Worm (Caenorhabditis elegans): Measurements from ENCODE around the gene pad-2.
A peak's percentile ranks its signal among the peaks of the same experiment; 100 is the strongest.

The pad-2 gene

ce11 chrIII:10320788-10321187 is 41.9 kb downstream of the pad-2 start, which contains the start of gene sas-7:
Gene sas-7 (plus strand): TSS chrIII:10321019.
- TF ChIP-seq F37B4.10 (GFP tag; IDR thresholded peaks at IDR 0.05) (no peak), mxl-1 (tag; optimal IDR thresholded peaks at IDR 0.05) (no peak), somi-1 (GFP tag; optimal IDR thresholded peaks at IDR 0.05) (no peak), xnd-1 (tag; optimal IDR thresholded peaks at IDR 0.05) (no peak), attf-5 (GFP tag; optimal IDR thresholded peaks at IDR 0.05) (no peak), ZK185.1 (tag; optimal IDR thresholded peaks at IDR 0.05; ENCODE audit: poor library complexity, severe bottlenecking) (no peak), hmg-20 (GFP tag; IDR thresholded peaks at IDR 0.05) (no peak), cebp-2 (GFP tag; IDR thresholded peaks at IDR 0.05) (no peak), let-607 (tag; optimal IDR thresholded peaks at IDR 0.05) (no peak), nhr-90 (tag; optimal IDR thresholded peaks at IDR 0.05) (no peak), chd-7 (tag; optimal IDR thresholded peaks at IDR 0.05) (no peak), egl-18 (GFP tag; IDR thresholded peaks at IDR 0.05) (no peak), nhr-27 (tag; optimal IDR thresholded peaks at IDR 0.05) (no peak), Y67H2A.10 (GFP tag; conservative IDR thresholded peaks at IDR 0.05) (no peak), attf-3 (GFP tag; conservative IDR thresholded peaks at IDR 0.05) (no peak), tbx-9 (tag; optimal IDR thresholded peaks at IDR 0.05; ENCODE audit: borderline replicate concordance) (no peak), sptf-2 (GFP tag; optimal IDR thresholded peaks at IDR 0.05) (no peak), lsy-27 (tag; optimal IDR thresholded peaks at IDR 0.05; ENCODE audit: borderline replicate concordance, insufficient read depth) (no peak)

ce11 chrIII:10326327-10326726 is 47.4 kb downstream of the pad-2 start:
- TF ChIP-seq egrh-3 (GFP tag; IDR thresholded peaks at IDR 0.05): peak; percentile 26; the same call in 1 of the 2 replicates
- peak; percentile 83 for TF ChIP-seq zfh-2 (GFP tag; conservative IDR thresholded peaks at IDR 0.05)
- 0 out of 2 replicates have a peak, but pooled peaks have one; percentile 20 for TF ChIP-seq nfyb-1 (GFP tag; IDR thresholded peaks at IDR 0.05)
- TF ChIP-seq ceh-58 (GFP tag; IDR thresholded peaks at IDR 0.05): no peak

ce11 chrIII:10328565-10329541 is 49.9 kb downstream of the pad-2 start:
- TF ChIP-seq attf-3 (GFP tag; conservative IDR thresholded peaks at IDR 0.05): no peak
- no peak for TF ChIP-seq ceh-40 (GFP tag; IDR thresholded peaks at IDR 0.05)
- no peak for TF ChIP-seq F23B12.7 (tag; optimal IDR thresholded peaks at IDR 0.05; ENCODE audit: insufficient read depth)
- peak; percentile 16 for TF ChIP-seq chd-7 (tag; optimal IDR thresholded peaks at IDR 0.05)
- TF ChIP-seq ets-4 (GFP tag; optimal IDR thresholded peaks at IDR 0.05): no peak
- TF ChIP-seq F22D6.2 (tag; optimal IDR thresholded peaks at IDR 0.05): no peak
- TF ChIP-seq nhr-80 (tag; optimal IDR thresholded peaks at IDR 0.05): peak; percentile 8
- TF ChIP-seq efl-1 (GFP tag; optimal IDR thresholded peaks at IDR 0.05): peak; percentile 51
- TF ChIP-seq ztf-26 (tag; optimal IDR thresholded peaks at IDR 0.05): no peak
- TF ChIP-seq egrh-3 (GFP tag; IDR thresholded peaks at IDR 0.05): peak; percentile 45; the same call in 1 of the 2 replicates
- 0 out of 2 replicates have a peak, but pooled peaks have one; percentile 11 for TF ChIP-seq cebp-1 (GFP tag; IDR thresholded peaks at IDR 0.05)
- TF ChIP-seq cebp-1 (tag; optimal IDR thresholded peaks at IDR 0.05): peak; percentile 77
- TF ChIP-seq madf-6 (GFP tag; IDR thresholded peaks at IDR 0.05): peak; percentile 43
- TF ChIP-seq B0019.2 (GFP tag; conservative IDR thresholded peaks at IDR 0.05): no peak
- TF ChIP-seq zfh-2 (GFP tag; conservative IDR thresholded peaks at IDR 0.05): peak; percentile 84
- peak; percentile 77 for TF ChIP-seq tbx-9 (tag; optimal IDR thresholded peaks at IDR 0.05; ENCODE audit: borderline replicate concordance)

All from whole organism, young adult.